Fruit fly (Drosophila melanogaster) whole organism, embryonic: ENCODE results near the gene CG1299.

Experiments used
- Atf6 ChIP-seq: fragments of 200-800 bp; sonication (Bioruptor generic); IDR thresholded peaks from 2 replicates; pipeline ENCODE4 v1.3.6; 2022; ENCODE audit warnings: missing biosample characterization, missing genetic modification characterization
- Bgb ChIP-seq: fragments of 200-800 bp; sonication (Bioruptor generic); IDR thresholded peaks from 2 replicates; pipeline ENCODE4 v1.3.6; 2022; ENCODE audit warnings: missing biosample characterization, missing genetic modification characterization; ENCODE audit not compliant: partially characterized antibody
- Bteb2 ChIP-seq: fragments of 200-800 bp; sonication (Bioruptor generic); optimal IDR thresholded peaks from 2 replicates; lab custom pipeline; 2016; ENCODE audit warnings: missing biosample characterization, missing genetic modification characterization
- CG10209 ChIP-seq: fragments of 200-800 bp; sonication (Bioruptor generic); optimal IDR thresholded peaks from 3 replicates; lab custom pipeline; 2017; ENCODE audit warnings: missing biosample characterization, mild to moderate bottlenecking, missing genetic modification characterization, missing genetic modification reagents
- CG10321 ChIP-seq: fragments of 200-800 bp; sonication (Bioruptor generic); IDR thresholded peaks from 2 replicates; pipeline ENCODE4 v1.3.6; 2022; ENCODE audit warnings: missing biosample characterization, missing genetic modification characterization
- CG10654 ChIP-seq: fragments of 200-800 bp; sonication (Bioruptor generic); optimal IDR thresholded peaks from 2 replicates; lab custom pipeline; 2016; ENCODE audit warnings: missing biosample characterization, missing genetic modification characterization
- CG11247 ChIP-seq: fragments of 200-800 bp; sonication (Bioruptor generic); IDR thresholded peaks from 2 replicates; pipeline ENCODE4 v1.3.6; 2022; ENCODE audit warnings: missing biosample characterization, missing genetic modification characterization
- CG11560 ChIP-seq: fragments of 200-800 bp; sonication (Bioruptor generic); IDR thresholded peaks from 3 replicates; pipeline ENCODE4 v1.3.6; 2022; ENCODE audit warnings: missing biosample characterization, missing genetic modification characterization
- CG12236 ChIP-seq: fragments of 200-800 bp; sonication (Bioruptor generic); optimal IDR thresholded peaks from 2 replicates; lab custom pipeline; 2016; ENCODE audit warnings: missing biosample characterization, missing genetic modification characterization
- CG13624 ChIP-seq: fragments of 200-800 bp; sonication (Bioruptor generic); optimal IDR thresholded peaks from 2 replicates; lab custom pipeline; 2016; ENCODE audit warnings: missing biosample characterization, missing genetic modification characterization
- CG14860 ChIP-seq: fragments of 200-800 bp; sonication (Bioruptor generic); IDR thresholded peaks from 3 replicates; pipeline ENCODE4 v1.3.6; 2022; ENCODE audit warnings: missing biosample characterization, missing genetic modification characterization; ENCODE audit not compliant: partially characterized antibody
- CG14965 ChIP-seq: fragments of 200-800 bp; sonication (Bioruptor generic); optimal IDR thresholded peaks from 2 replicates; lab custom pipeline; 2016; ENCODE audit warnings: missing biosample characterization, missing genetic modification characterization, borderline replicate concordance
- CG15269 ChIP-seq: fragments of 200-800 bp; sonication (Bioruptor generic); optimal IDR thresholded peaks from 2 replicates; lab custom pipeline; 2018; ENCODE audit warnings: missing biosample characterization, mild to moderate bottlenecking, missing genetic modification characterization, moderate library complexity
- CG1602 ChIP-seq: fragments of 200-800 bp; sonication (Bioruptor generic); optimal IDR thresholded peaks from 3 replicates; lab custom pipeline; 2016; ENCODE audit warnings: missing biosample characterization, missing genetic modification characterization
- CG17568 ChIP-seq: fragments of 200-800 bp; sonication (Bioruptor generic); optimal IDR thresholded peaks from 2 replicates; lab custom pipeline; 2018; ENCODE audit warnings: missing biosample characterization, mild to moderate bottlenecking, missing genetic modification characterization, moderate library complexity
- CG1832 ChIP-seq: fragments of 200-800 bp; sonication (Bioruptor generic); optimal IDR thresholded peaks from 2 replicates; lab custom pipeline; 2017; ENCODE audit warnings: missing biosample characterization, mild to moderate bottlenecking, missing genetic modification characterization, inconsistent platforms
- CG2116 ChIP-seq: fragments of 200-800 bp; sonication (Bioruptor generic); optimal IDR thresholded peaks from 3 replicates; lab custom pipeline; 2018; ENCODE audit warnings: missing biosample characterization, mild to moderate bottlenecking, missing genetic modification characterization
- CG3163 ChIP-seq: fragments of 200-800 bp; sonication (Bioruptor generic); optimal IDR thresholded peaks from 3 replicates; lab custom pipeline; 2016; ENCODE audit warnings: missing biosample characterization, missing genetic modification characterization
- CG34422 ChIP-seq: fragments of 200-800 bp; sonication (Bioruptor generic); IDR thresholded peaks from 3 replicates; pipeline ENCODE4 v1.3.6; 2022; ENCODE audit warnings: missing biosample characterization, missing genetic modification characterization
- CG4424 ChIP-seq: fragments of 200-800 bp; sonication (Bioruptor generic); optimal IDR thresholded peaks from 3 replicates; lab custom pipeline; 2016; ENCODE audit warnings: missing biosample characterization, missing genetic modification characterization
- CG4854 ChIP-seq: fragments of 200-800 bp; sonication (Bioruptor generic); optimal IDR thresholded peaks from 2 replicates; lab custom pipeline; 2016; ENCODE audit warnings: missing biosample characterization, missing genetic modification characterization, inconsistent platforms
- CG9797 ChIP-seq: fragments of 200-800 bp; sonication (Bioruptor generic); optimal IDR thresholded peaks from 3 replicates; lab custom pipeline; 2018; ENCODE audit warnings: missing biosample characterization, mild to moderate bottlenecking, missing genetic modification characterization
- Dad ChIP-seq: fragments of 200-800 bp; sonication (Bioruptor generic); optimal IDR thresholded peaks from 3 replicates; lab custom pipeline; 2016; ENCODE audit warnings: missing biosample characterization, missing genetic modification characterization
- Deaf1 ChIP-seq: fragments of 200-800 bp; optimal IDR thresholded peaks from 3 replicates; lab custom pipeline; 2019; ENCODE audit warnings: missing biosample characterization, mild to moderate bottlenecking, missing genetic modification characterization, moderate library complexity
- Eip74EF ChIP-seq, 2 experiments: fragments of 200-800 bp in 1 of 2; fragments of >200 bp in 1 of 2; sonication (Bioruptor generic) in 1 of 2; optimal IDR thresholded peaks; 2 replicates each; lab custom pipeline; 2017 to 2019; ENCODE audit warnings: missing biosample characterization in 2 of 2, missing genetic modification characterization in 2 of 2, mild to moderate bottlenecking in 1 of 2, moderate library complexity in 1 of 2
- HLH4C ChIP-seq: fragments of 200-800 bp; sonication (Bioruptor generic); IDR thresholded peaks from 3 replicates; pipeline ENCODE4 v1.3.6; 2022; ENCODE audit warnings: missing biosample characterization, missing genetic modification characterization; ENCODE audit not compliant: partially characterized antibody
- Hmr ChIP-seq: fragments of 200-800 bp; sonication (Bioruptor generic); optimal IDR thresholded peaks from 3 replicates; lab custom pipeline; 2017; ENCODE audit warnings: mild to moderate bottlenecking, missing biosample characterization, missing genetic modification reagents, missing genetic modification characterization
- Hr3 ChIP-seq: fragments of 200-800 bp; sonication (Bioruptor generic); optimal IDR thresholded peaks from 3 replicates; lab custom pipeline; 2016; ENCODE audit warnings: missing biosample characterization, missing genetic modification characterization
- Kr ChIP-seq: fragments of 200-800 bp; sonication (Bioruptor generic); optimal IDR thresholded peaks from 2 replicates; lab custom pipeline; 2017; ENCODE audit warnings: missing biosample characterization, mild to moderate bottlenecking, missing genetic modification characterization
- Lpt ChIP-seq: fragments of >200 bp; optimal IDR thresholded peaks from 2 replicates; lab custom pipeline; 2018; ENCODE audit warnings: missing biosample characterization, missing genetic modification characterization
- Ravus ChIP-seq: fragments of 200-800 bp; sonication (Bioruptor generic); IDR thresholded peaks from 2 replicates; pipeline ENCODE4 v1.3.6; 2022; ENCODE audit warnings: missing biosample characterization, missing genetic modification characterization
- Sin3A ChIP-seq: fragments of >200 bp; optimal IDR thresholded peaks from 2 replicates; lab custom pipeline; 2018
- Tbp ChIP-seq: fragments of >200 bp; optimal IDR thresholded peaks from 2 replicates; lab custom pipeline; 2018; ENCODE audit warnings: missing biosample characterization, missing genetic modification characterization
- Xrp1 ChIP-seq: fragments of 200-800 bp; sonication (Bioruptor generic); IDR thresholded peaks from 2 replicates; pipeline ENCODE4 v1.3.6; 2022; ENCODE audit warnings: missing biosample characterization, missing genetic modification characterization
- ap ChIP-seq: fragments of 200-800 bp; sonication (Bioruptor generic); IDR thresholded peaks from 2 replicates; pipeline ENCODE4 v1.3.6; 2022; ENCODE audit warnings: missing biosample characterization, missing genetic modification characterization
- bowl ChIP-seq: fragments of 200-800 bp; sonication (Bioruptor generic); IDR thresholded peaks from 2 replicates; pipeline ENCODE4 v1.3.6; 2022; ENCODE audit warnings: missing biosample characterization, missing genetic modification characterization
- caup ChIP-seq: fragments of 200-800 bp; sonication (Bioruptor generic); optimal IDR thresholded peaks from 3 replicates; lab custom pipeline; 2017; ENCODE audit warnings: missing biosample characterization, mild to moderate bottlenecking, missing genetic modification characterization, moderate library complexity; ENCODE audit not compliant: severe bottlenecking
- dati ChIP-seq: fragments of 200-800 bp; sonication (Bioruptor generic); IDR thresholded peaks from 2 replicates; pipeline ENCODE4 v1.3.6; 2022; ENCODE audit warnings: missing biosample characterization, missing genetic modification characterization
- eyg ChIP-seq: fragments of 200-800 bp; sonication (Bioruptor generic); optimal IDR thresholded peaks from 3 replicates; lab custom pipeline; 2016; ENCODE audit warnings: missing biosample characterization, missing genetic modification characterization
- grau ChIP-seq: fragments of 200-800 bp; optimal IDR thresholded peaks from 3 replicates; lab custom pipeline; 2019; ENCODE audit warnings: missing biosample characterization, mild to moderate bottlenecking, missing genetic modification characterization, moderate library complexity
- gsb ChIP-seq: fragments of 200-800 bp; sonication (Bioruptor generic); IDR thresholded peaks from 2 replicates; pipeline ENCODE4 v1.3.6; 2022; ENCODE audit warnings: missing biosample characterization, missing genetic modification characterization
- ken ChIP-seq: fragments of 200-800 bp; sonication (Bioruptor generic); IDR thresholded peaks from 3 replicates; pipeline ENCODE4 v1.3.6; 2022; ENCODE audit warnings: missing biosample characterization, missing genetic modification characterization
- lilli ChIP-seq: fragments of 200-800 bp; sonication (Bioruptor generic); optimal IDR thresholded peaks from 3 replicates; lab custom pipeline; 2016; ENCODE audit warnings: missing biosample characterization, missing genetic modification characterization
- luna ChIP-seq: fragments of 200-800 bp; sonication (Bioruptor generic); optimal IDR thresholded peaks from 2 replicates; lab custom pipeline; 2016; ENCODE audit warnings: missing biosample characterization, missing genetic modification characterization
- pfk ChIP-seq: fragments of 200-800 bp; sonication (Bioruptor generic); optimal IDR thresholded peaks from 2 replicates; lab custom pipeline; 2018; ENCODE audit warnings: missing biosample characterization, mild to moderate bottlenecking, missing genetic modification characterization, moderate library complexity
- ro ChIP-seq: fragments of 200-800 bp; sonication (Bioruptor generic); IDR thresholded peaks from 2 replicates; pipeline ENCODE4 v1.3.6; 2022; ENCODE audit warnings: missing biosample characterization, missing genetic modification characterization
- scrt ChIP-seq: fragments of 200-800 bp; sonication (Bioruptor generic); optimal IDR thresholded peaks from 2 replicates; lab custom pipeline; 2018; ENCODE audit warnings: missing biosample characterization, mild to moderate bottlenecking, missing genetic modification characterization, moderate library complexity
- sna ChIP-seq: fragments of 200-800 bp; sonication (Bioruptor generic); IDR thresholded peaks from 2 replicates; pipeline ENCODE4 v1.3.6; 2022; ENCODE audit warnings: missing biosample characterization, missing genetic modification characterization; ENCODE audit not compliant: partially characterized antibody
- toy ChIP-seq: fragments of 200-800 bp; sonication (Bioruptor generic); IDR thresholded peaks from 2 replicates; pipeline ENCODE4 v1.3.6; 2022; ENCODE audit warnings: missing biosample characterization, missing genetic modification characterization
- zfh2 ChIP-seq: fragments of 200-800 bp; sonication (Bioruptor generic); optimal IDR thresholded peaks from 2 replicates; lab custom pipeline; 2016; ENCODE audit warnings: missing biosample characterization, missing genetic modification characterization

Gene CG1299

DNA sequence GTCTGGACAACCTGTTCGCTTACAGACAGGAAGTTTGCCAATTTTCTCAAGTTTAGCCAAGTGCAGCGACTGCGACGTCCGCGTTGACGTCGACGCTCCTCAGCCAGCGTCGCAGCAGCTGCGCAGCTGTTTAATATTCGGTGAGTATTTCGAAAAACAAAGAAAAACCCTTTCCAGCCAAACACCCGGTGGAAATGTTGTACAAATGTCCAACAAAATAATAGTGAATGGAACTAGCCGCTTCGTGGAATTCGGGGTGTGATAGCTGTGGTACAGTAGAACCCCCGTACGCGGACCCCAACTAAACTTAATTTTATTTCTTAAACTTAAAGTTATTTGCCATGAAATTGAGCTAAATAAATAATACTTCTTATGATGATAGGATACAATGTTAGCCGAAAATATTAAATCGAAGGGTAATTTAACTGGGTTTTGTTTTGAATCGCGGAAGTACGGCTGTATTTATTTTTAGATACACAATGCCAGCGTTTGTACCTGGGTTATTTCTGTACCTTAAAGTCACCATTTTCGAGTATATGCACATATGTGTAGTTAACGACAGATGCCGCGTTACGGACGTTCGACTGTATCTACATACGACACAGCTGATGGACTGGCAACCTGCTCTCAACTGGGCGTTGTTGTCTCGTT is 39.5 kb upstream of the CG1299 start (continued):
- TF ChIP-seq Hmr (GFP tag; lab: Kevin White, UChicago), result peak; percentile 77
- peak; percentile 40 for TF ChIP-seq scrt (GFP tag; lab: Kevin White, UChicago)
- peak; percentile 67 for TF ChIP-seq Atf6 (GFP tag; lab: Robert Waterston, UW)
- TF ChIP-seq Xrp1 (GFP tag; lab: Robert Waterston, UW), result peak; percentile 81
- TF ChIP-seq CG14860 (GFP tag; lab: Robert Waterston, UW), result no peak
- peak; percentile 32 for TF ChIP-seq CG14965 (GFP tag; lab: Kevin White, UChicago)
- no peak for TF ChIP-seq CG34422 (GFP tag; lab: Robert Waterston, UW)
- TF ChIP-seq CG9797 (GFP tag; lab: Kevin White, UChicago), result no peak
- no peak for TF ChIP-seq CG1832
- peak; percentile 51; the same call in 1 of the 3 replicates for TF ChIP-seq ken (GFP tag; lab: Robert Waterston, UW)
- TF ChIP-seq CG1602 (GFP tag; lab: Kevin White, UChicago), result peak; percentile 63
- TF ChIP-seq toy (GFP tag; lab: Robert Waterston, UW), result no peak
- TF ChIP-seq Sin3A, result no peak
- TF ChIP-seq ap, result no peak
- TF ChIP-seq CG15269 (tag; lab: Kevin White, UChicago), result peak; percentile 85
- peak; percentile 47; the same call in 1 of the 2 replicates for TF ChIP-seq bowl
- no peak for TF ChIP-seq CG3163 (GFP tag; lab: Kevin White, UChicago)
- TF ChIP-seq CG11560 (tag; lab: Robert Waterston, UW), result no peak
- peak; percentile 69 for TF ChIP-seq Hr3 (GFP tag; lab: Kevin White, UChicago)
- TF ChIP-seq CG2116 (GFP tag; lab: Kevin White, UChicago), result peak; percentile 23
- no peak for TF ChIP-seq luna (GFP tag; lab: Kevin White, UChicago)
- TF ChIP-seq CG10321, result no peak
- TF ChIP-seq Deaf1 (tag; lab: Kevin White, UChicago), result peak; percentile 40
- TF ChIP-seq Bgb (GFP tag; lab: Robert Waterston, UW), result no peak
- TF ChIP-seq dati (GFP tag; lab: Robert Waterston, UW), result no peak
- TF ChIP-seq CG4854 (GFP tag; lab: Kevin White, UChicago), result peak; percentile 71
- peak; percentile 63 for TF ChIP-seq Bteb2 (GFP tag; lab: Kevin White, UChicago)
- TF ChIP-seq Tbp, result no peak
- no peak for TF ChIP-seq sna (GFP tag; lab: Robert Waterston, UW)
- peak; percentile 33; the same call in 1 of the 2 replicates for TF ChIP-seq CG11247 (GFP tag; lab: Robert Waterston, UW)
- peak; percentile 76 for TF ChIP-seq CG4424
- peak; percentile 32; the same call in 1 of the 2 replicates for TF ChIP-seq ro (GFP tag; lab: Robert Waterston, UW)
- peak; percentile 60 for TF ChIP-seq eyg (GFP tag; lab: Kevin White, UChicago)
- TF ChIP-seq CG13624 (GFP tag; lab: Kevin White, UChicago), result peak; percentile 56
- peak; percentile 68 for TF ChIP-seq CG17568 (GFP tag; lab: Kevin White, UChicago)
- TF ChIP-seq CG12236, result peak; percentile 36
- peak; percentile 31 for TF ChIP-seq zfh2 (GFP tag; lab: Kevin White, UChicago)
- peak; percentile 97 for TF ChIP-seq grau (tag; lab: Kevin White, UChicago)
- peak; percentile 49 for TF ChIP-seq CG10654 (GFP tag; lab: Kevin White, UChicago)
- TF ChIP-seq lilli (GFP tag; lab: Kevin White, UChicago), result peak; percentile 80
- no peak for TF ChIP-seq Lpt (GFP tag; lab: Kevin White, UChicago)
- TF ChIP-seq HLH4C, result no peak
- TF ChIP-seq pfk (GFP tag; lab: Kevin White, UChicago), result no peak
- peak; percentile 52 for TF ChIP-seq Dad
- no peak for TF ChIP-seq Ravus (GFP tag; lab: Robert Waterston, UW)
- peak in 1 of 2 experiments; percentile 80 for TF ChIP-seq Eip74EF (GFP tag; optimal IDR thresholded peaks at IDR 0.05; lab: Kevin White, UChicago)
- TF ChIP-seq CG10209 (GFP tag; lab: Kevin White, UChicago), result peak; percentile 80
- peak; percentile 64 for TF ChIP-seq caup
- TF ChIP-seq gsb (GFP tag; lab: Robert Waterston, UW), result no peak
- TF ChIP-seq Kr (GFP tag; lab: Kevin White, UChicago), result peak; percentile 29
